Worm (Caenorhabditis elegans) whole organism, L1 larva: ENCODE measurements around the gene B0280.9.

ENCODE experiments used
- hlh-4 ChIP-seq: sonication (generic microtip); optimal IDR thresholded peaks from 2 replicates; lab custom pipeline; 2016; ENCODE audit warnings: mild to moderate bottlenecking, missing genetic modification characterization, missing compliant biosample characterization
- mef-2 ChIP-seq: fragments of 150-350 bp; optimal IDR thresholded peaks from 2 replicates; lab custom pipeline; 2014; ENCODE audit warnings: missing biosample characterization, missing genetic modification characterization
- xbp-1 ChIP-seq: sonication (generic microtip); optimal IDR thresholded peaks from 2 replicates; lab custom pipeline; 2016; ENCODE audit warnings: missing genetic modification characterization, missing compliant biosample characterization

DNA sequence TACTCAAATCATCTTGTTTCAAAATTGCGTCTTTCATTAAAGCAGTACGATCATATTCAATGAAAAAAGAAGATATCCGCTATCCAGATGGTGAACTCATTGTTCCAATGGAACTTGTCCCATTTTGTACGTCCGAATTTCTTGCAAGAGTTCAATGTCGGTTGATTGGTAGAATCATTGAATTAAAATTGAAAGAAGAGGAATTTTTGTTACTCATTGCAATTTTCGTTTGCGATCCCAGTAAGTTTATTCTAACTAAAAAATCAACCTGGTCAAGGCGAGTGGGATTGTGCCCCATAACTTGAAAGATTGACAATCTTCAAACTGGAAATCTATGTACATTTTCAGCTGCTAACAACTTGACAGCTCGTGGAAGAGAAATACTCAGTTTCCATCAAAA is 26.2 kb downstream of the B0280.9 start:
- TF ChIP-seq mef-2 (tag; lab: Kevin White, UChicago) (no peak), xbp-1 (no peak), hlh-4 (no peak)
